Fruit fly (Drosophila melanogaster) whole organism: Measurements from ENCODE around the gene neb.

ENCODE experiments used
- CG8478 ChIP-seq: fragments of >200 bp; optimal IDR thresholded peaks from 2 replicates; lab custom pipeline; 2018; ENCODE audit warnings: inconsistent platforms
- Dll ChIP-seq: fragments of >200 bp; optimal IDR thresholded peaks from 2 replicates; lab custom pipeline; 2017
- EcR ChIP-seq, 2 experiments: fragments of >200 bp; optimal IDR thresholded peaks; 2 replicates each; lab custom pipeline; 2017; ENCODE audit warnings: missing biosample characterization in 2 of 2, missing genetic modification characterization in 2 of 2, missing genetic modification reagents in 2 of 2
- pan ChIP-seq: fragments of >200 bp; optimal IDR thresholded peaks from 2 replicates; lab custom pipeline; 2017
- psq ChIP-seq: fragments of >200 bp; optimal IDR thresholded peaks from 2 replicates; lab custom pipeline; 2017
- usp ChIP-seq: fragments of >200 bp; optimal IDR thresholded peaks from 2 replicates; lab custom pipeline; 2017; ENCODE audit warnings: missing biosample characterization, missing genetic modification characterization, mixed read lengths

Gene neb

dm6 chr2L:20075234-20075803, at the start of gene neb, which contains the start of gene pr:
Gene neb (plus strand): TSS chr2L:20075757.
Gene pr (minus strand): TSS chr2L:20075458.
- TF ChIP-seq EcR (GFP tag; optimal IDR thresholded peaks at IDR 0.05; lab: Kevin White, UChicago) = no peak
- no peak for TF ChIP-seq CG8478
- TF ChIP-seq Dll (lab: Kevin White, UChicago) = no peak
- TF ChIP-seq pan = no peak
- no peak for TF ChIP-seq psq
- TF ChIP-seq usp (GFP tag; lab: Kevin White, UChicago) = no peak

- TF ChIP-seq psq (no peak), EcR (GFP tag; optimal IDR thresholded peaks at IDR 0.05; lab: Kevin White, UChicago) (no peak), Dll (lab: Kevin White, UChicago) (no peak), pan (no peak), usp (GFP tag; lab: Kevin White, UChicago) (no peak), CG8478 (no peak)
These were observed 49.2 kb upstream of the neb start for dm6 chr2L:20026351-20026849.

DNA sequence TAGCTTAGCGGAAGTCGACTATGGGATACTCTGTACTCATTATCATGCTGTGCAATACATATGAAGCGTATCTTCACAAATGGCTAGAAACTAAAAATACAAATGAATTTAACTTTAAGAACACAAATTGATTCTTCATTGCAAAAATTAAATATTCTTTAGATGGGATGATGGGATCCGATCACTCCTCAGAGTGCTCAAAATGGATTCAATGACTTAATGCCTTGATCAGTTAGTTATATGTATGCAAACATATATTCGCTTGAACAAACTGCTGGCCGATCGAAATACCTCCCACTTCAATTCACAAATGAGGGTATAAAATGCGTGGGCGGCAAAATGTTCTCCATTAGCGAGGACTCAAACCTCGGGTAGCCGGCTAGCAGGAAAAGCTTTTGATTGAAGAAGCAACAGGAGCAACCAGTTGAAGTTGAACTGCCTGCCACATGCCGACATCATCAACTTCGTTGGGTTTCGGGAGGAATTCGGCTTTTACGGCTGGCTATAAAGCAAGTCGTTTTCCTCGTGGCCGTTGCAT, 48.1 kb upstream of the neb start, which contains the start of gene sNPF:
sNPF (plus strand) TSS at position 534 of the 538 bp plus-strand sequence.
- TF ChIP-seq pan (peak; percentile 27), CG8478 (no peak)

- TF ChIP-seq psq = no peak
- no peak for TF ChIP-seq pan
- no peak for TF ChIP-seq CG8478
- TF ChIP-seq EcR (GFP tag; optimal IDR thresholded peaks at IDR 0.05; lab: Kevin White, UChicago) = no peak
- no peak for TF ChIP-seq usp (GFP tag; lab: Kevin White, UChicago)
- no peak for TF ChIP-seq Dll (lab: Kevin White, UChicago)
These were observed 24.2 kb upstream of the neb start for dm6 chr2L:20051172-20051893.

DNA sequence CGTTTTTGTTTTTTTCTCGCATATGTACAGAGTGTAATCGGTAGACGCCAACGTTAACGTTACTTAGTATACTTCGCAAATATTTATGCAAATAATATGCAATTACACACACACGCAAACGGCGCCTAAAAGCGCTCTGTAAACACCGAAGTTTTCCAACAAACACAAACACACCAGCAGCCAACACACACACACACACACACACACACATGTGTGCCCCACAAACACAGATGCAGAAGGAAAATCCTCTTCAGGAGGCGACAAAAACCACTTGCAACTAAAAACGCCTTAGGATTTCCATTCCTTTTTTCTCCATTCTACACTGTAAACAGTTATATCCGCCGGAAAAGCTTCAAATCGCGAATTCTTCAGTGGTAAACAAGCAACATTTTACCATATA, 18.2 kb upstream of the neb start:
- no peak for TF ChIP-seq EcR (GFP tag; optimal IDR thresholded peaks at IDR 0.05; lab: Kevin White, UChicago)
- no peak for TF ChIP-seq psq
- TF ChIP-seq pan = no peak
- no peak for TF ChIP-seq usp (GFP tag; lab: Kevin White, UChicago)
- no peak for TF ChIP-seq CG8478
- no peak for TF ChIP-seq Dll (lab: Kevin White, UChicago)

DNA sequence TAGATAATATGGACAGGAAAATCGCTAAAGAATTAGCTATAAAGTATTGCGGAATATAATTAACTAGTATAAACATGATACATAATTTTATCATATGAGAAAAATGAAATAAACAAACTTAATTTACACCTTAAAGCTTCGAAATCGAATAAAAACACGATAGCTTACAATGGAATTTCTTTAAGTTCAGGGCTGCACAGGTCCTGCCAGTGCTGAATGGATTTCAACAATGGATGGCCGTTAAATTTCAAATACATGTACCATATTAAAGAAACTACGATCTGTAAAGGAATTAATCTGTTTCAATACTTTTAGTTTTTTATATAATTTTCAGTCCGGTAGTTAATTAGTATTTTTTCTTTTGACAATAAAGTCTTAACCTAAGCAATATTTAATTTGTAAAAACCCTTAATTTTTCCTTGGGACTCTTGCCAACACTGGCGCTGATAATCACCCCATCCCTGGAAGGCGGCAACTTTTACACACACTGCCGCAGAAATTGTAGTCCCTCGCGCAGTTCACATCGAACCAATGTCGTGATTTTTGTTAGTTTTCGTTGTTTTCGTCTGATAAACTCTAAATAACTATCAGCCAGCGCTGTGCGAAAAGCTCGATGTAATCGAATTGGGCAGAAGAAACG, 14.4 kb upstream of the neb start, which contains the start of the genes barr and lok:
barr (minus strand) TSS at position 353 of the 640 bp plus-strand sequence.
lok (plus strand) TSS at position 405 of the 640 bp plus-strand sequence.
- TF ChIP-seq Dll (lab: Kevin White, UChicago) (no peak), CG8478 (no peak), EcR (GFP tag; optimal IDR thresholded peaks at IDR 0.05; lab: Kevin White, UChicago) (no peak), pan (no peak), psq (no peak), usp (GFP tag; lab: Kevin White, UChicago) (no peak)

- TF ChIP-seq usp (GFP tag; lab: Kevin White, UChicago) (no peak), CG8478 (no peak), EcR (GFP tag; optimal IDR thresholded peaks at IDR 0.05; lab: Kevin White, UChicago) (no peak), pan (no peak), psq (no peak), Dll (lab: Kevin White, UChicago) (no peak)
These were observed 10.0 kb upstream of the neb start, which contains the start of gene vls for dm6 chr2L:20065516-20065915. Gene vls (minus strand): TSS chr2L:20065679.

DNA sequence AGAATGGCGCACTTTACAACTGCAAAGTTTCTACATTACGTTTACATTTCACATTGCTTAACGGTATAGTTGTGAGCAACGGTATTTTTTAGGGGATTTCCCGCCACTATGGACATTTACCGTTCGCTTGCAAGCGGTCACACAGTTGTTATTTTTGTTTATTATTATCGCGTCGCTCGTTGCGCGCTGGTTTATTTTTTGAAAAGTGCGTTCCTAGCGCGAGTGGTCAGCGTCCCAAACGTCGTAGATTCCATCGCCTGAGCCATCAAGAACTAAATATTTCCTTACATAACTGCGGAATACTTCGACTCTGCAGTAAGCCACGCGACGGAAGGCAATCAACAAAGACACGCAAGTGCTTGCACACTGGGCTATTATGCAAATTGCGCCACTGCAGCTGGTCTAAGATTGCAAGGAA, 9.3 kb upstream of the neb start, which contains the start of gene bwa:
bwa (plus strand) TSS at position 159 of the 418 bp plus-strand sequence.
- TF ChIP-seq Dll (lab: Kevin White, UChicago) = no peak
- TF ChIP-seq CG8478 = no peak
- no peak for TF ChIP-seq pan
- TF ChIP-seq usp (GFP tag; lab: Kevin White, UChicago) = no peak
- TF ChIP-seq EcR (GFP tag; optimal IDR thresholded peaks at IDR 0.05; lab: Kevin White, UChicago) = no peak
- no peak for TF ChIP-seq psq

DNA sequence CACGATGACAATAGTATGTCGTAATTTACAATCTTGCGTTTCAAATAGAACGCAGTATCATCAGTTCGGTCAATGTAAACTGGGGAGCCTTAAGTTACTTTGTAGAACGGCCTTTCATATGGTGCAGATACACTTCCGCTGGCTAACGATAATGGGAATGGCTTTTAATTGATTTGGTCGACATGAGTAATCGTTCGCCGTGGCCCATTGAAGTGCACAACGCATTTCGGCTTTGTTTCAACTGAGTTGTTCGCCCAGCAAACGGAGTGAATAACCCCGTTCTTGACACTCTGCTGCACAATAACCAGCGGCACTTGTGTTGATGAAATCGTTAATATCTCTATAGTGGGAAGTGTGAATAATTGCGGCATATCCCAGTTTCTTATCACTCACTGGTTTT, 7.6 kb upstream of the neb start:
- no peak for TF ChIP-seq psq
- no peak for TF ChIP-seq CG8478
- TF ChIP-seq EcR (GFP tag; optimal IDR thresholded peaks at IDR 0.05; lab: Kevin White, UChicago) = no peak
- no peak for TF ChIP-seq usp (GFP tag; lab: Kevin White, UChicago)
- TF ChIP-seq Dll (lab: Kevin White, UChicago) = no peak
- TF ChIP-seq pan = no peak

dm6 chr2L:20069158-20070016, 6.2 kb upstream of the neb start:
- TF ChIP-seq usp (GFP tag; lab: Kevin White, UChicago) = no peak
- no peak for TF ChIP-seq EcR (GFP tag; optimal IDR thresholded peaks at IDR 0.05; lab: Kevin White, UChicago)
- no peak for TF ChIP-seq pan
- TF ChIP-seq Dll (lab: Kevin White, UChicago) = no peak
- no peak for TF ChIP-seq psq
- no peak for TF ChIP-seq CG8478

DNA sequence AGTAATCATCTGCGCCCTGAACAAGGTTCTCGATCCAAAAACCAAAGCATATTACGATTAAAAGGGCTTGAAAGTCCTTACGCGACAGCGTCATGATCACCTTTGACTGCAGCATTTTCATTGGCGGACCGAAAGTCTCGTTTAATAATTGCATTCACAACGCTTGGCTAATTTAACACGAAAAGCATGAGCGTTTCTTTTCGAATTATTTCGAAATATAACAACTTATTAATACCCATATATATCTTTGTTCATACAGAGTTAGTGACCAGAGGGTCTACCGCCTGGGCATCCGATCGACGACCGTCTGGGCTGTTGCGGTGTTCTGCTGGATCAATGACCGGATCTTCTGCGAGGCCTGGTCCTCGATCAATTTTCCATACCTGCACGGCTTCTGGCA, 3.5 kb upstream of the neb start, which contains the start of gene CG10730:
CG10730 (minus strand) TSS at position 101 of the 400 bp plus-strand sequence.
- TF ChIP-seq Dll (lab: Kevin White, UChicago) (no peak), CG8478 (no peak)
